Fruit fly (Drosophila melanogaster): ENCODE data around the gene RpS10b.

The RpS10b gene

dm6 chrX:19603953-19604352 lies 6.1 kb downstream of the RpS10b start:
- TF ChIP-seq ind (GFP tag; optimal IDR thresholded peaks at IDR 0.05) (peak; percentile 76), CG15073 (GFP tag; optimal IDR thresholded peaks at IDR 0.05) (no peak), CG2712 (tag; optimal IDR thresholded peaks at IDR 0.05) (peak; percentile 70), CG16863 (GFP tag; optimal IDR thresholded peaks at IDR 0.05) (peak; percentile 39), Nf-YC (tag; optimal IDR thresholded peaks at IDR 0.05) (peak; percentile 64), gcm (GFP tag; optimal IDR thresholded peaks at IDR 0.05) (peak; percentile 43), CG14965 (GFP tag; optimal IDR thresholded peaks at IDR 0.05; ENCODE audit: borderline replicate concordance) (no peak), CG7963 (GFP tag; IDR thresholded peaks at IDR 0.05; ENCODE audit: partially characterized antibody) (no peak), CHES-1-like (GFP tag; optimal IDR thresholded peaks at IDR 0.05) (peak; percentile 44), CG12104 (GFP tag; optimal IDR thresholded peaks at IDR 0.05) (peak; percentile 30), CG3726 (GFP tag; IDR thresholded peaks at IDR 0.05) (0 out of 3 replicates have a peak, but pooled peaks have one; percentile 38), CG15601 (tag; optimal IDR thresholded peaks at IDR 0.05) (peak; percentile 64), fru (optimal IDR thresholded peaks at IDR 0.05) (no peak), CG2875 (GFP tag; optimal IDR thresholded peaks at IDR 0.05) (peak; percentile 13), croc (GFP tag; conservative IDR thresholded peaks at IDR 0.05) (peak; percentile 36; the same call in 1 of the 3 replicates), lab (GFP tag; optimal IDR thresholded peaks at IDR 0.05) (peak; percentile 89), NC2α (GFP tag; optimal IDR thresholded peaks at IDR 0.05) (no peak), otp (GFP tag; IDR thresholded peaks at IDR 0.05) (peak; percentile 76; the same call in 2 of the 3 replicates), ATbp (GFP tag; optimal IDR thresholded peaks at IDR 0.05) (peak; percentile 67), CG10274 (GFP tag; optimal IDR thresholded peaks at IDR 0.05) (peak; percentile 43), cad (GFP tag; optimal IDR thresholded peaks at IDR 0.05) (no peak), corto (GFP tag; optimal IDR thresholded peaks at IDR 0.05) (peak; percentile 44), Abd-B (GFP tag; optimal IDR thresholded peaks at IDR 0.05) (peak; percentile 70), CG11093 (GFP tag; IDR thresholded peaks at IDR 0.05) (0 out of 3 replicates have a peak, but pooled peaks have one; percentile 43), CG4854 (GFP tag; optimal IDR thresholded peaks at IDR 0.05) (peak; percentile 45), CG8388 (GFP tag; optimal IDR thresholded peaks at IDR 0.05) (peak; percentile 56), CoRest (tag; optimal IDR thresholded peaks at IDR 0.05) (peak; percentile 70), pros (GFP tag; optimal IDR thresholded peaks at IDR 0.05) (no peak), lilli (GFP tag; optimal IDR thresholded peaks at IDR 0.05) (peak; percentile 85), row (GFP tag; IDR thresholded peaks at IDR 0.05) (peak; percentile 88), CG12659 (GFP tag; optimal IDR thresholded peaks at IDR 0.05) (peak; percentile 78), br (optimal IDR thresholded peaks at IDR 0.05) (no peak), danr (GFP tag; IDR thresholded peaks at IDR 0.05) (peak; percentile 53), sna (GFP tag; IDR thresholded peaks at IDR 0.05; ENCODE audit: partially characterized antibody) (no peak), Dll (GFP tag; IDR thresholded peaks at IDR 0.05; ENCODE audit: partially characterized antibody) (no peak), Antp (GFP tag; optimal IDR thresholded peaks at IDR 0.05) (peak; percentile 32), CG33557 (GFP tag; optimal IDR thresholded peaks at IDR 0.05) (no peak), Side (GFP tag; optimal IDR thresholded peaks at IDR 0.05) (peak; percentile 33), CG3407 (GFP tag; optimal IDR thresholded peaks at IDR 0.05) (peak; percentile 12), CG2202 (tag; optimal IDR thresholded peaks at IDR 0.05) (peak; percentile 29), CG8924 (tag; optimal IDR thresholded peaks at IDR 0.05) (peak; percentile 72), D19A (tag; optimal IDR thresholded peaks at IDR 0.05) (peak; percentile 42), CG17186 (GFP tag; optimal IDR thresholded peaks at IDR 0.05) (no peak), CG8478 (optimal IDR thresholded peaks at IDR 0.05) (no peak), bcd (GFP tag; optimal IDR thresholded peaks at IDR 0.05) (peak; percentile 69), CG6175 (GFP tag; IDR thresholded peaks at IDR 0.05) (peak; percentile 74), shn (GFP tag; optimal IDR thresholded peaks at IDR 0.05) (no peak), Usf (GFP tag; optimal IDR thresholded peaks at IDR 0.05) (no peak), BtbVII (GFP tag; optimal IDR thresholded peaks at IDR 0.05) (peak; percentile 61), hb (GFP tag; IDR thresholded peaks at IDR 0.05; ENCODE audit: partially characterized antibody) (no peak), zfh2 (GFP tag; optimal IDR thresholded peaks at IDR 0.05) (peak; percentile 44)

Data from whole organism, embryonic.